Worm (Caenorhabditis elegans) whole organism, midembryonic: ENCODE data around the gene spp-26.

ENCODE experiments used
- ztf-23 ChIP-seq: fragments of 200-800 bp; sonication (Bioruptor generic); IDR thresholded peaks from 2 replicates; pipeline ENCODE4 v1.3.6; 2022; ENCODE audit warnings: missing genetic modification reagents, missing genetic modification characterization, missing compliant biosample characterization
- ztf-29 ChIP-seq: fragments of 200-800 bp; sonication (Bioruptor generic); IDR thresholded peaks from 2 replicates; pipeline ENCODE4 v1.3.6; 2022; ENCODE audit warnings: missing genetic modification reagents, missing genetic modification characterization, missing compliant biosample characterization

DNA sequence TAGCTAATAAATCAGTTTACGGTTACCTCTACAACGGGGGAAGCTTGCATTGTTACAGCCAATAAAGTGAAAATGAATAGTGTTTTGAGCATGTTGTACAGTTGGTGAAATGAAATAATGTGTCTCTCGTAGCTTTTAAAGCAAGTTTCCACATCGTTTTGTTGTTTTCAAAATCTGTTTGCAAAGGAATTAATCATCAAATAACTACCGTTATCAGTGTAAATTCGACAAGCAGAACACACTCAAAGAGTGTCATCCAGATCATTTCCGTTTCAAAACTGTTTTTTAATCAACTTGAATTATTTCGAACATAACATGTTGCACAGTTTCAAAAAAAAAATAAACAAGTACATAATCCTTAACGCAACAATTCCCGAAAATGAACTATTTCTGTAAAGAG, 2.0 kb downstream of the spp-26 start, which contains the start of gene spp-27:
- TF ChIP-seq ztf-29 (GFP tag; lab: Robert Waterston, UW): no peak
- TF ChIP-seq ztf-23: no peak
